Fruit fly (Drosophila melanogaster): ENCODE data around the gene Ccdc39.

Ccdc39 gene

DNA sequence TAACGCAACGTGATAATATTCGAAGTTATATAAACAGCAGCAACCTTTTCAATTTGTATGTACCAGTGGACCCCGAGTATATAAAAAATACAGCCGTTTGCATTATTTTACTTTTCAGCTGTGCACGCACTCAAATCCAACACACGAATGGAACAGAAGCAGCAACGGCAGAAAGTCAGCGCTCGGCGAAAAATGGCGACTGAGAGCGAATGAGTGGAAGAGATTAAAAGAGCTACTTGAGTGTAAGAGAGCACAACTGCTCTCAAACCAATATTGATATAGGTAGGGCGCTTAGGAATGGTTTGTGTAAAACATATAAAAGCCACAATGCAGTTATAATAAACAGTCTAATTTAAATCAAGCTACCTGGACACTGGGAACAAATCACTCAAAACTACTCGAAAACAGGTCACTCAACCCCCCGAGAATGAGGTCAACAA lies 21.8 kb upstream of the Ccdc39 start (continued):
- no peak for TF ChIP-seq az2 (GFP tag; optimal IDR thresholded peaks at IDR 0.05)
- TF ChIP-seq stwl (tag; optimal IDR thresholded peaks at IDR 0.05), result peak; percentile 29
- TF ChIP-seq lilli (GFP tag; optimal IDR thresholded peaks at IDR 0.05), result peak; percentile 1
- peak; percentile 73 for TF ChIP-seq Mes4 (GFP tag; optimal IDR thresholded peaks at IDR 0.05)
- peak; percentile 17 for TF ChIP-seq Sry-δ (GFP tag; optimal IDR thresholded peaks at IDR 0.05)
- TF ChIP-seq Dref (GFP tag; IDR thresholded peaks at IDR 0.05), result no peak
- TF ChIP-seq sc (optimal IDR thresholded peaks at IDR 0.05), result no peak
- peak; percentile 60 for TF ChIP-seq sc (GFP tag; optimal IDR thresholded peaks at IDR 0.05)
- no peak for TF ChIP-seq Doc3 (GFP tag; IDR thresholded peaks at IDR 0.05; ENCODE audit: partially characterized antibody)
- peak; percentile 84 for TF ChIP-seq CG8924 (tag; optimal IDR thresholded peaks at IDR 0.05)
- TF ChIP-seq CG3838 (GFP tag; optimal IDR thresholded peaks at IDR 0.05), result no peak
- TF ChIP-seq CG2129 (GFP tag; IDR thresholded peaks at IDR 0.05; ENCODE audit: partially characterized antibody), result no peak
- TF ChIP-seq zf30C (GFP tag; optimal IDR thresholded peaks at IDR 0.05), result no peak
- 0 out of 4 replicates have a peak, but pooled peaks have one; percentile 37 for TF ChIP-seq Dll (GFP tag; IDR thresholded peaks at IDR 0.05; ENCODE audit: partially characterized antibody)
- TF ChIP-seq tll (GFP tag; optimal IDR thresholded peaks at IDR 0.05), result peak in 1 of 2 experiments; percentile 84
- TF ChIP-seq Atf6 (GFP tag; IDR thresholded peaks at IDR 0.05), result peak; percentile 59
- no peak for TF ChIP-seq Gug (GFP tag; IDR thresholded peaks at IDR 0.05)
- no peak for TF ChIP-seq CG10959 (GFP tag; IDR thresholded peaks at IDR 0.05)
- no peak for TF ChIP-seq peb (GFP tag; IDR thresholded peaks at IDR 0.05)
- no peak; the same call in 1 of the 2 replicates for TF ChIP-seq MBD-R2 (GFP tag; IDR thresholded peaks at IDR 0.05)
- TF ChIP-seq CG6175 (GFP tag; IDR thresholded peaks at IDR 0.05), result no peak
- TF ChIP-seq CG12769 (tag; optimal IDR thresholded peaks at IDR 0.05), result no peak
- TF ChIP-seq klu (GFP tag; IDR thresholded peaks at IDR 0.05), result no peak
- TF ChIP-seq CG9932 (GFP tag; IDR thresholded peaks at IDR 0.05), result no peak
- peak; percentile 80 for TF ChIP-seq otp (GFP tag; IDR thresholded peaks at IDR 0.05)
- TF ChIP-seq tin (GFP tag; optimal IDR thresholded peaks at IDR 0.05), result peak; percentile 6
- peak; percentile 91 for TF ChIP-seq CG3407 (GFP tag; optimal IDR thresholded peaks at IDR 0.05)
- peak; percentile 63 for TF ChIP-seq CG17912 (GFP tag; optimal IDR thresholded peaks at IDR 0.05)
- no peak for TF ChIP-seq sd (tag; optimal IDR thresholded peaks at IDR 0.05)
- no peak for TF ChIP-seq pita (GFP tag; optimal IDR thresholded peaks at IDR 0.05)
- no peak for TF ChIP-seq CG7357 (GFP tag; IDR thresholded peaks at IDR 0.05)
- peak; percentile 85 for TF ChIP-seq CG7987 (GFP tag; optimal IDR thresholded peaks at IDR 0.05)
- peak; percentile 55 for TF ChIP-seq CG31365 (tag; optimal IDR thresholded peaks at IDR 0.05)
- TF ChIP-seq p53 (GFP tag; optimal IDR thresholded peaks at IDR 0.05), result no peak
- TF ChIP-seq CG16815 (GFP tag; optimal IDR thresholded peaks at IDR 0.05), result no peak
- peak; percentile 42 for TF ChIP-seq repo (GFP tag; optimal IDR thresholded peaks at IDR 0.05)
- TF ChIP-seq hbn (GFP tag; IDR thresholded peaks at IDR 0.05; ENCODE audit: partially characterized antibody), result no peak
- TF ChIP-seq toy (GFP tag; IDR thresholded peaks at IDR 0.05), result no peak
- TF ChIP-seq sim (GFP tag; IDR thresholded peaks at IDR 0.05), result peak; percentile 68; the same call in 1 of the 2 replicates
- TF ChIP-seq ara (GFP tag; IDR thresholded peaks at IDR 0.05), result no peak
- TF ChIP-seq CkIIα-i1 (GFP tag; IDR thresholded peaks at IDR 0.05), result no peak
- 0 out of 2 replicates have a peak, but pooled peaks have one; percentile 42 for TF ChIP-seq sens-2 (GFP tag; IDR thresholded peaks at IDR 0.05)
- peak; percentile 80 for TF ChIP-seq Jarid2 (GFP tag; optimal IDR thresholded peaks at IDR 0.05)
- TF ChIP-seq Bdp1 (GFP tag; optimal IDR thresholded peaks at IDR 0.05), result peak; percentile 48
- no peak for TF ChIP-seq da (GFP tag; optimal IDR thresholded peaks at IDR 0.05)
- peak; percentile 8 for TF ChIP-seq CG13624 (GFP tag; optimal IDR thresholded peaks at IDR 0.05)
- peak; percentile 82 for TF ChIP-seq Asciz (GFP tag; optimal IDR thresholded peaks at IDR 0.05)
- TF ChIP-seq tap (tag; optimal IDR thresholded peaks at IDR 0.05), result peak; percentile 53
- TF ChIP-seq CG2116 (GFP tag; optimal IDR thresholded peaks at IDR 0.05), result peak; percentile 42
- peak; percentile 66 for TF ChIP-seq CHES-1-like (GFP tag; optimal IDR thresholded peaks at IDR 0.05)
- no peak for TF ChIP-seq CG9797 (GFP tag; optimal IDR thresholded peaks at IDR 0.05)
- TF ChIP-seq en (GFP tag; optimal IDR thresholded peaks at IDR 0.05), result peak; percentile 61
